Fruit fly (Drosophila melanogaster) whole organism, embryonic: Measurements from ENCODE around the gene CG10286.

Experiments used
- Atf3 ChIP-seq: fragments of 200-800 bp; sonication (Bioruptor generic); optimal IDR thresholded peaks from 3 replicates; lab custom pipeline; 2016; ENCODE audit warnings: missing biosample characterization, missing genetic modification characterization
- CG10267 ChIP-seq: fragments of 200-800 bp; sonication (Bioruptor generic); optimal IDR thresholded peaks from 2 replicates; lab custom pipeline; 2018; ENCODE audit warnings: missing biosample characterization, mild to moderate bottlenecking, missing genetic modification characterization, moderate library complexity
- CG10543 ChIP-seq: fragments of 200-800 bp; sonication (Bioruptor generic); optimal IDR thresholded peaks from 3 replicates; lab custom pipeline; 2017; ENCODE audit warnings: missing biosample characterization, mild to moderate bottlenecking, missing genetic modification characterization, moderate library complexity
- CG10979 ChIP-seq: fragments of 200-800 bp; sonication (Bioruptor generic); optimal IDR thresholded peaks from 2 replicates; lab custom pipeline; 2018; ENCODE audit warnings: missing biosample characterization, mild to moderate bottlenecking, missing genetic modification characterization, moderate library complexity
- CG12219 ChIP-seq: fragments of 200-800 bp; sonication (Bioruptor generic); optimal IDR thresholded peaks from 3 replicates; lab custom pipeline; 2018; ENCODE audit warnings: missing biosample characterization, mild to moderate bottlenecking, missing genetic modification characterization
- CG13296 ChIP-seq: fragments of 200-800 bp; sonication (Bioruptor generic); optimal IDR thresholded peaks from 3 replicates; lab custom pipeline; 2018; ENCODE audit warnings: missing biosample characterization, mild to moderate bottlenecking, missing genetic modification characterization
- CG13775 ChIP-seq: fragments of 200-800 bp; sonication (Bioruptor generic); optimal IDR thresholded peaks from 3 replicates; lab custom pipeline; 2017; ENCODE audit warnings: missing biosample characterization, mild to moderate bottlenecking, missing genetic modification characterization
- CG14710 ChIP-seq: fragments of 200-800 bp; sonication (Bioruptor generic); optimal IDR thresholded peaks from 3 replicates; lab custom pipeline; 2019; ENCODE audit warnings: missing biosample characterization, mild to moderate bottlenecking, missing genetic modification characterization, moderate library complexity
- CG14860 ChIP-seq: fragments of 200-800 bp; sonication (Bioruptor generic); IDR thresholded peaks from 3 replicates; pipeline ENCODE4 v1.3.6; 2022; ENCODE audit warnings: missing biosample characterization, missing genetic modification characterization; ENCODE audit not compliant: partially characterized antibody
- CG16815 ChIP-seq: fragments of 200-800 bp; sonication (Bioruptor generic); optimal IDR thresholded peaks from 3 replicates; lab custom pipeline; 2017; ENCODE audit warnings: missing biosample characterization, mild to moderate bottlenecking, missing genetic modification characterization
- CG17612 ChIP-seq: fragments of 200-800 bp; sonication (Bioruptor generic); IDR thresholded peaks from 2 replicates; pipeline ENCODE4 v1.3.6; 2022; ENCODE audit warnings: missing biosample characterization, missing genetic modification characterization
- CG18764 ChIP-seq: fragments of 200-800 bp; sonication (Bioruptor generic); optimal IDR thresholded peaks from 3 replicates; lab custom pipeline; 2016; ENCODE audit warnings: missing biosample characterization, missing genetic modification characterization
- CG31224 ChIP-seq: fragments of 200-800 bp; sonication (Bioruptor generic); IDR thresholded peaks from 2 replicates; pipeline ENCODE4 v1.3.6; 2022; ENCODE audit warnings: missing biosample characterization, missing genetic modification characterization
- CG34224 ChIP-seq: fragments of 200-800 bp; sonication (Bioruptor generic); IDR thresholded peaks from 3 replicates; pipeline ENCODE4 v1.3.6; 2022; ENCODE audit warnings: missing biosample characterization, missing genetic modification characterization; ENCODE audit not compliant: partially characterized antibody
- CG34376 ChIP-seq: fragments of 200-800 bp; sonication (Bioruptor generic); optimal IDR thresholded peaks from 2 replicates; lab custom pipeline; 2018; ENCODE audit warnings: missing biosample characterization, mild to moderate bottlenecking, missing genetic modification characterization
- CG7745 ChIP-seq: fragments of 200-800 bp; sonication (Bioruptor generic); optimal IDR thresholded peaks from 2 replicates; lab custom pipeline; 2018; ENCODE audit warnings: missing biosample characterization, mild to moderate bottlenecking, missing genetic modification characterization, moderate library complexity
- CG7786 ChIP-seq: fragments of 200-800 bp; sonication (Bioruptor generic); optimal IDR thresholded peaks from 2 replicates; lab custom pipeline; 2016; ENCODE audit warnings: missing biosample characterization, missing genetic modification characterization
- CG8089 ChIP-seq: fragments of 200-800 bp; sonication (Bioruptor generic); optimal IDR thresholded peaks from 3 replicates; lab custom pipeline; 2016; ENCODE audit warnings: missing biosample characterization, missing genetic modification characterization
- CG8359 ChIP-seq: fragments of 200-800 bp; sonication (Bioruptor generic); optimal IDR thresholded peaks from 2 replicates; lab custom pipeline; 2017; ENCODE audit warnings: missing biosample characterization, mild to moderate bottlenecking, missing genetic modification characterization, borderline replicate concordance
- CoRest ChIP-seq: fragments of 200-800 bp; sonication (Bioruptor generic); optimal IDR thresholded peaks from 3 replicates; lab custom pipeline; 2018; ENCODE audit warnings: missing biosample characterization, mild to moderate bottlenecking, missing genetic modification characterization, moderate library complexity
- Dll ChIP-seq: fragments of 200-800 bp; sonication (Bioruptor generic); IDR thresholded peaks from 4 replicates; pipeline ENCODE4 v1.3.6; 2022; ENCODE audit warnings: missing biosample characterization, missing genetic modification characterization; ENCODE audit not compliant: partially characterized antibody
- Doc3 ChIP-seq: fragments of 200-800 bp; sonication (Bioruptor generic); IDR thresholded peaks from 3 replicates; pipeline ENCODE4 v1.3.6; 2022; ENCODE audit warnings: missing biosample characterization, missing genetic modification characterization; ENCODE audit not compliant: partially characterized antibody
- Drgx ChIP-seq: fragments of 200-800 bp; sonication (Bioruptor generic); IDR thresholded peaks from 2 replicates; pipeline ENCODE4 v1.3.6; 2022; ENCODE audit warnings: missing biosample characterization, missing genetic modification characterization
- Hey ChIP-seq: fragments of 200-800 bp; sonication (Bioruptor generic); optimal IDR thresholded peaks from 3 replicates; lab custom pipeline; 2018; ENCODE audit warnings: missing biosample characterization, mild to moderate bottlenecking, missing genetic modification characterization
- Hmr ChIP-seq: fragments of 200-800 bp; sonication (Bioruptor generic); optimal IDR thresholded peaks from 3 replicates; lab custom pipeline; 2017; ENCODE audit warnings: mild to moderate bottlenecking, missing biosample characterization, missing genetic modification reagents, missing genetic modification characterization
- Meics ChIP-seq: fragments of 200-800 bp; sonication (Bioruptor generic); optimal IDR thresholded peaks from 2 replicates; lab custom pipeline; 2017; ENCODE audit warnings: missing biosample characterization, mild to moderate bottlenecking, missing genetic modification characterization
- Nf-YA ChIP-seq: fragments of 200-800 bp; sonication (Bioruptor generic); IDR thresholded peaks from 2 replicates; pipeline ENCODE4 v1.3.6; 2022; ENCODE audit warnings: missing biosample characterization, missing genetic modification characterization
- Nf-YC ChIP-seq: fragments of 200-800 bp; optimal IDR thresholded peaks from 3 replicates; lab custom pipeline; 2019; ENCODE audit warnings: missing biosample characterization, mild to moderate bottlenecking, missing genetic modification characterization, moderate library complexity
- Opbp ChIP-seq: fragments of 200-800 bp; sonication (Bioruptor generic); IDR thresholded peaks from 3 replicates; pipeline ENCODE4 v1.3.6; 2022; ENCODE audit warnings: missing biosample characterization, missing genetic modification characterization; ENCODE audit not compliant: partially characterized antibody
- Ravus ChIP-seq: fragments of 200-800 bp; sonication (Bioruptor generic); IDR thresholded peaks from 2 replicates; pipeline ENCODE4 v1.3.6; 2022; ENCODE audit warnings: missing biosample characterization, missing genetic modification characterization
- TFAM ChIP-seq: fragments of 200-800 bp; sonication (Bioruptor generic); optimal IDR thresholded peaks from 2 replicates; lab custom pipeline; 2017; ENCODE audit warnings: missing biosample characterization, missing genetic modification characterization, inconsistent platforms
- Taf1 ChIP-seq: fragments of 200-800 bp; sonication (Bioruptor generic); IDR thresholded peaks from 2 replicates; pipeline ENCODE4 v1.3.6; 2022; ENCODE audit warnings: missing biosample characterization, missing genetic modification characterization
- abd-A ChIP-seq: fragments of 200-800 bp; sonication (Bioruptor generic); optimal IDR thresholded peaks from 3 replicates; lab custom pipeline; 2019; ENCODE audit warnings: missing biosample characterization, mild to moderate bottlenecking, missing genetic modification characterization, moderate library complexity
- ash1 ChIP-seq: fragments of 200-800 bp; sonication (Bioruptor generic); optimal IDR thresholded peaks from 2 replicates; lab custom pipeline; 2018; ENCODE audit warnings: missing biosample characterization, mild to moderate bottlenecking, missing genetic modification characterization
- br ChIP-seq: fragments of >200 bp; optimal IDR thresholded peaks from 2 replicates; lab custom pipeline; 2017
- crol ChIP-seq: fragments of 200-800 bp; sonication (Bioruptor generic); IDR thresholded peaks from 2 replicates; pipeline ENCODE4 v1.3.6; 2022; ENCODE audit warnings: missing biosample characterization, missing genetic modification characterization
- crp ChIP-seq, 2 experiments: fragments of 200-800 bp; sonication (Bioruptor generic); optimal IDR thresholded peaks; 2 replicates in 1 of 2; 3 replicates in 1 of 2; lab custom pipeline; 2017; ENCODE audit warnings: missing biosample characterization in 2 of 2, missing genetic modification characterization in 2 of 2, mild to moderate bottlenecking in 1 of 2, moderate library complexity in 1 of 2
- cwo ChIP-seq: fragments of 200-800 bp; sonication (Bioruptor generic); optimal IDR thresholded peaks from 3 replicates; lab custom pipeline; 2017; ENCODE audit warnings: missing biosample characterization, missing genetic modification characterization, mild to moderate bottlenecking, moderate library complexity, missing genetic modification reagents
- dimm ChIP-seq: fragments of 200-800 bp; sonication (Bioruptor generic); IDR thresholded peaks from 2 replicates; pipeline ENCODE4 v1.3.6; 2022; ENCODE audit warnings: missing biosample characterization, missing genetic modification characterization
- dmrt99B ChIP-seq: fragments of 200-800 bp; sonication (Bioruptor generic); optimal IDR thresholded peaks from 2 replicates; lab custom pipeline; 2018; ENCODE audit warnings: missing biosample characterization, mild to moderate bottlenecking, missing genetic modification characterization, moderate library complexity
- ems ChIP-seq: fragments of 200-800 bp; sonication (Bioruptor generic); optimal IDR thresholded peaks from 3 replicates; lab custom pipeline; 2016; ENCODE audit warnings: missing biosample characterization, missing genetic modification characterization
- esg ChIP-seq: fragments of 200-800 bp; sonication (Bioruptor generic); conservative IDR thresholded peaks from 2 replicates; pipeline ENCODE4 v1.3.6; 2022; ENCODE audit warnings: missing biosample characterization, missing genetic modification characterization
- fd102C ChIP-seq: fragments of 200-800 bp; sonication (Bioruptor generic); optimal IDR thresholded peaks from 2 replicates; lab custom pipeline; 2018; ENCODE audit warnings: missing biosample characterization, mild to moderate bottlenecking, missing genetic modification characterization, moderate library complexity
- org-1 ChIP-seq: fragments of 200-800 bp; sonication (Bioruptor generic); optimal IDR thresholded peaks from 2 replicates; lab custom pipeline; 2017; ENCODE audit warnings: missing biosample characterization, missing genetic modification characterization
- sd ChIP-seq: fragments of 200-800 bp; sonication (Bioruptor generic); optimal IDR thresholded peaks from 3 replicates; lab custom pipeline; 2018; ENCODE audit warnings: missing biosample characterization, mild to moderate bottlenecking, missing genetic modification characterization, moderate library complexity
- ssp ChIP-seq: fragments of 200-800 bp; sonication (Bioruptor generic); IDR thresholded peaks from 2 replicates; pipeline ENCODE4 v1.3.6; 2022; ENCODE audit warnings: missing biosample characterization, missing genetic modification characterization
- stwl ChIP-seq: fragments of 200-800 bp; sonication (Bioruptor generic); optimal IDR thresholded peaks from 3 replicates; lab custom pipeline; 2018; ENCODE audit warnings: missing biosample characterization, mild to moderate bottlenecking, missing genetic modification characterization, moderate library complexity
- tin ChIP-seq: fragments of 200-800 bp; sonication (Bioruptor generic); optimal IDR thresholded peaks from 3 replicates; lab custom pipeline; 2016; ENCODE audit warnings: missing biosample characterization, missing genetic modification characterization
- zf30C ChIP-seq: fragments of 200-800 bp; sonication (Bioruptor generic); optimal IDR thresholded peaks from 3 replicates; lab custom pipeline; 2018; ENCODE audit warnings: missing biosample characterization, mild to moderate bottlenecking, missing genetic modification characterization

CG10286 gene

DNA sequence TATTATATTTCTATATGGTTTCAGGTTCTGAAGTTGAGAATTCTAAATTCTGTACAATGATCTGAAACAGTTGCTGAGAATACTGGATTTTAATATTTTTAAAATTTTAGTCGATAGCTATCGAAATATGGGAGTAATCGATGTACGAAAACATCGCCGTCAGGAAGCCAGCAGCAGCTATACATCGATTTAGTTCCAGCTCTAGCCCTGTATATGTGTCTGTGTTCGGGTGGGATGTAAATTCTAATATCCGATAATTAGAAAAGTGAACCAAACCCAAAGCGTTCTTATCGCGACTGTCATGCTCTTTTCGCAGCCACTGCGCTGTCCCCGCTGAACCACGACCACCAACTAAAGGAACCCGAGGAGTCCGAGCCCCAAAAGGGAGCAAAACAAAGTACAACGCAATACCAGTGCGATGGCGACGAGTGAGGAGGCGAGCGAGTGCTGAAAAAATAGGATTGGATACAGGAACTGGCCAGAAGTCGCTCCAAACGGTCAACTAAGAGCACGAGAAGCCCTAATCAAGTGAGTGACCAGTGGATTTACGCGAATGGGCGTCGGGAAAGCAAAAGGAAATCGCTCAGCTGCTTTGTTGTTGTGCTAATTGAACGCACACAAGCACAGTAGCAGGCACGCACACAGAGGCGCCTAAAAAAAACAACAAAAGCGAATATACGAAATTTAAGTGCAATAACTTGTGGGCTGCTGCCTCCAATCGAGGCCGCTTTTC, 14.1 kb downstream of the CG10286 start, which contains the start of gene gzl (continued):
- TF ChIP-seq CoRest (tag; lab: Kevin White, UChicago) (peak; percentile 27), Drgx (GFP tag; lab: Robert Waterston, UW) (no peak), tin (GFP tag; lab: Kevin White, UChicago) (no peak), abd-A (tag; lab: Kevin White, UChicago) (no peak), TFAM (GFP tag; lab: Kevin White, UChicago) (no peak), CG10543 (GFP tag; lab: Kevin White, UChicago) (peak; percentile 21), Taf1 (no peak), dimm (GFP tag; lab: Robert Waterston, UW) (no peak), CG10979 (tag; lab: Kevin White, UChicago) (no peak), Dll (GFP tag; lab: Robert Waterston, UW) (peak; percentile 94), Nf-YA (no peak), CG17612 (no peak), dmrt99B (tag; lab: Kevin White, UChicago) (no peak), CG14860 (GFP tag; lab: Robert Waterston, UW) (peak; percentile 96), Ravus (GFP tag; lab: Robert Waterston, UW) (no peak), fd102C (GFP tag; lab: Kevin White, UChicago) (no peak), CG16815 (GFP tag; lab: Kevin White, UChicago) (no peak), CG34376 (peak; percentile 10), CG7786 (GFP tag; lab: Kevin White, UChicago) (no peak), CG14710 (peak; percentile 42), Atf3 (no peak), CG13296 (GFP tag; lab: Kevin White, UChicago) (peak; percentile 17), Hmr (GFP tag; lab: Kevin White, UChicago) (no peak), cwo (peak; percentile 35), ash1 (no peak), Doc3 (peak; percentile 92), Opbp (GFP tag; lab: Robert Waterston, UW) (peak; percentile 98), crp (GFP tag; optimal IDR thresholded peaks at IDR 0.05; lab: Kevin White, UChicago) (no peak), Hey (tag; lab: Kevin White, UChicago) (no peak), esg (GFP tag; lab: Robert Waterston, UW) (no peak), zf30C (GFP tag; lab: Kevin White, UChicago) (no peak), org-1 (GFP tag; lab: Kevin White, UChicago) (no peak), br (lab: Kevin White, UChicago) (no peak), CG12219 (GFP tag; lab: Kevin White, UChicago) (no peak), CG31224 (GFP tag; lab: Robert Waterston, UW) (no peak), CG8089 (no peak), crol (GFP tag; lab: Robert Waterston, UW) (no peak), CG7745 (tag; lab: Kevin White, UChicago) (no peak), ems (GFP tag; lab: Kevin White, UChicago) (no peak), CG18764 (GFP tag; lab: Kevin White, UChicago) (no peak), CG34224 (peak; percentile 96), ssp (no peak), Meics (GFP tag; lab: Kevin White, UChicago) (no peak), CG8359 (GFP tag; lab: Kevin White, UChicago) (no peak), CG13775 (GFP tag; lab: Kevin White, UChicago) (no peak), stwl (tag; lab: Kevin White, UChicago) (peak; percentile 68), Nf-YC (no peak), CG10267 (tag; lab: Kevin White, UChicago) (peak; percentile 39), sd (tag; lab: Kevin White, UChicago) (no peak)
